Fruit fly (Drosophila melanogaster) whole organism, larva: ENCODE data around the gene RabX2.
A peak's percentile ranks its signal among the peaks of the same experiment; 100 is the strongest.

Source experiments
- noc ChIP-seq: fragments of 200-800 bp; sonication (Bioruptor generic); optimal IDR thresholded peaks from 3 replicates; lab custom pipeline; 2019; ENCODE audit warnings: missing biosample characterization, mild to moderate bottlenecking, missing genetic modification characterization, moderate library complexity

The RabX2 gene

DNA sequence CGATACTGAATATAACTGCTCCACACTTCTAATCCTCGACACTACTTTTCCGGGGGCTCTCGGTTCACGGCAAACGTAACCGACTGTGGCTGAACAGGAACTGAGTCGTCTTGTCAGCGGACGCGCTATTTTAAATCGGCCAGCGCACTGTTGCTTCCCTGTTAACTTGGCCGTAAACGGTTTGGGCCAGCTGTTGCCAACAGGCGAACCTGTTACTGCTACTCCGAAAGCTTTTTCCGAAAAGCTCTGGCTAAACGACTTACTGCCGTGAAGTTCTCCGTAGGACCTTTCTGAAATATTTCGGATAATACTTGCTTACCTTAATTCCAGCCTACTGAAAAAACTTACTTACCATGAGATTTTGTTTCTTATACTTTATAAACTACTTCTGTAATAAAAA lies 37.6 kb downstream of the RabX2 start, which contains the start of gene CG32683:
Gene CG32683, minus strand, starts transcription at position 101 of the 400 bp plus-strand sequence.
- TF ChIP-seq noc, result no peak

DNA sequence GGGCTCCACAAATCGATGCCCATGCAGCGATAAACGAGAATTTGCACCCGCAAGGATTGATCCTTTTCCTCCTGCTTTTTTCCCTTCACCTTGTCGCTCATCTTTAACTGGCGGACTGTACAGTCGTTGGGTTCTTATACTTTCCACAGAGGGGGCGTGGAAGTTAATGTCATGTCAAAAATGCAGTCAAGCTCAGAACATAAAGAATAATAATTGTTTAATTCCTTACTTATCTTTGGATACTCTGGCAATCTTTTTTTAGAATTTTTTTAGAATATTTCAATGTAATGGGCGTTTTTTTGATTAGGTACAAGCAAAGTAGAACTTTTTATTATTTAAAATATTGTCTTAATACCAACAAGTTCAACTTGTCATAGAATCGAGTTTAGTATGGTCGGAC lies 42.3 kb downstream of the RabX2 start, which contains the start of gene Or9a:
Gene Or9a, minus strand, starts transcription at position 101 of the 400 bp plus-strand sequence.
- no peak for TF ChIP-seq noc

DNA sequence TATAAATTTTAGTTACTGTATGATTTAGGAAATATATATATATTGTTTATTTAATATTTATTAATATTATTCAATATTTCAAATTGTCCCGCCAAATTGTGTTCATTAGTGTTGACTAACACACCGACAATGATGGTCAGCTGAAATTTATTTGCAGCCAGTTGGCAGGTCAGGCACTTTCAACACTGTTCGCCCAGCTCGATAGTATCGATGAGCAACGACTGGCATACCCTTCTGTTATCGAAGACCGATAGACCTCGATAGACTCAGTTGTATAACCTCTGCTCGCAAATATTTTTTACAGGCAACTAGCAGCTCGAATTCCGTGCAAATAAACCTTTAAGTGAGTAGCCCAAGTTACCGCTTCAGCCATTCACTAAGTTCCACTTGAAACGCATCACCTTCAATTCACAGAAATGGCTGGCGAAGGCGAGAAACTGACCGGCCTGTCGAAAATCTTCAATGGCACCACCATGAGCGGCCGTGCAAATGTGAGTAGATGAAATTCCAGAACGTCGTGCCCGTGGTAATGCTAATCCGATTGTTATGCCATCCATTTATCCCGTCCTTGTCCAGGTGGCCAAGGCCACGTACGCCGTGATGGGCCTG lies 43.4 kb downstream of the RabX2 start, which contains the start of gene Neb-cGP:
Gene Neb-cGP, plus strand, starts transcription at position 231 of the 609 bp plus-strand sequence.
- peak; percentile 43 for TF ChIP-seq noc

DNA sequence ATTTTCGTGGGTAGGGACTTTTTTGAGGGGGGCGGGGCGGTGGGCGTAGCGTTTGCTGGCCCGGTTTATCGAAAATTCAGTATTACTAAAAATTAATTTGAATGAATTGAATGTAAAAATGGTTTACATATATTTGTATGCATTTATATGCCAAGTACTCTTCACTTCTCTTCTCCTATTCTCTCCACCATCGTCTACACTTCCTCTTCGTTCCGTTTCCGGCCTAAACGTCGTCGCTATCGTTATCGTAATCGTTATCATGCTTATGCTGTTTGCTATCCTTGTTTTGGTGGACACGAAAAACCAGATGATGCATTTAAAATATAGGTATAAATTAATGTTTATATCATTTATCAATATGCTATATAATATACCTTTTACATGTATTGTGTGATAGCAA lies 44.7 kb downstream of the RabX2 start:
- no peak for TF ChIP-seq noc

DNA sequence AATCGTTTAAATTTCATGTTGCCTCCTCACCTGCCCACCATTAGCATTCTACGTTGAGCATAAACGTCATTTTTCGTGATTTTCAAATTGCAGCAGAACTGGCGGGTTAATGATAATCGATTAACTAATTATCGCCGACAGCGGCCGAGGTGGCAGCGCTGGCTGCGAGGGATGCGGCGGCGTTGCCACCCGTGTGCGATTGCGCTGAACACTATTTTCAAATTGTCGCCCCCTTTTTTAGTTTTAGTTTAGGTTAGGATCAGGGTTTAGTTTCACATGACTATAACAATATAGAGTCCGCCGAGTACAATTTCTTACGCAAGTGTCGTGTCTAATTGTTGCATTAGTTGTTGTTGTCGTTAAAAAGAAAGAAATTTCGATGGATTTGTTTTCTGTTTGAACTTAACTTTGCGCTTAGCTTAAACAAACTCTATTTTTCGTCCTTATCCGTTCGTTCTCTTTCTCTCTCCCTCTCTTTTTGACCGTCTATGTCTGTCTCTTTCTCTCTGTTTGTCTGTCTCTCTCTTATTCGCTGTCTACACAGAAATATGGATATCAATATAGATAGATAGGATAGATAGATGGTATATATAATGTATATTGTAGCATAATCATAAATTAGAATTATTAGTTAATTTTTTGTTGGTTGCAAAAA lies 46.0 kb downstream of the RabX2 start:
- no peak for TF ChIP-seq noc

DNA sequence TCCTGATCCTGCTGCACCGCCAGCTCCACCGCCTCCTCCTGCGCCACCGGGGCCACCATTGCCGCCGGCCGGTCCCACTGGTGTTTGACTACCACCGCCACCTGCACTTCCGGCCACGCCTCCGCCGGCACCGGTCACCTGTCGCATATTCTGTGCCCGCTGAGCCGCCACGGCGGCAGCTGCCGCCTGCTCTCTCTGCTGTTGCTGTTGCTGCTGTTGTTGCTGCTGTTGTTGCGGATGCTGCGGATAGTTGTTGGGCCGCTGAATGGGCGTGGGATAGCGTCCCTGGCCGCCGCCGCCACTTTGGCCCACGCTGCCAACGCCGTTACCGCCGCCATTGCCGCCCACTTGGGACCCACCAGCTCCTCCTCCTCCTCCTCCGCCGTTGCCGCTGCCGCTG lies 47.3 kb downstream of the RabX2 start:
- TF ChIP-seq noc, result no peak
